Worm (Caenorhabditis elegans): Measurements from ENCODE around the gene hizr-1.

Gene hizr-1

DNA sequence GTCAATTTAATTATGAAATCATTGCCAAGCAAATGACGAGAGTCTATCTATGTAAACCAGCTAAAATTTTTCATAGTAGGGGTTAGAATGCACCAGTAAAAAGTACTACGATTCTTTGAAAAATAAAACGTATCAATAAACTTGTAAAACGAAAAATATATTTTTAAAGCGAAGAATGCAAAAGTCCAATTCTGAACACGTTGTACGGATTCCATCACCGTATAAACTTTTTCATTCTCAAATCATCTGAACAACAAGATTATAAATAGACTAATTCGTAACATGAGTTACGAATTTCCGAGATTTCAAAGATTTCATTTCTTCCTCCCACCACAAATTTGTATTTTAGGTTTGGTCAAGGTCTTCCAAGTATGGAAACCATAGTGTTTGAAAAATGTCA, 1.3 kb upstream of the hizr-1 start, which contains the start of gene nlp-57:
TSS of gene nlp-57 (plus strand) at position 301 of the 400 bp plus-strand sequence.
- TF ChIP-seq aly-2 (tag; optimal IDR thresholded peaks at IDR 0.05) (no peak), egl-5 (tag; optimal IDR thresholded peaks at IDR 0.05) (no peak), fkh-2 (tag; optimal IDR thresholded peaks at IDR 0.05) (no peak), unc-39 (tag; optimal IDR thresholded peaks at IDR 0.05) (no peak), fkh-10 (GFP tag; optimal IDR thresholded peaks at IDR 0.05) (no peak), ama-1 (optimal IDR thresholded peaks at IDR 0.05) (no peak), mdl-1 (tag; optimal IDR thresholded peaks at IDR 0.05) (no peak), R02D3.7 (tag; optimal IDR thresholded peaks at IDR 0.05) (no peak), lsy-12 (tag; optimal IDR thresholded peaks at IDR 0.05) (no peak), daf-12 (tag; optimal IDR thresholded peaks at IDR 0.05) (no peak), ceh-9 (tag; optimal IDR thresholded peaks at IDR 0.05) (no peak), ztf-11 (tag; optimal IDR thresholded peaks at IDR 0.05) (no peak), eor-1 (tag; optimal IDR thresholded peaks at IDR 0.05) (no peak), tbx-2 (tag; optimal IDR thresholded peaks at IDR 0.05) (no peak)

DNA sequence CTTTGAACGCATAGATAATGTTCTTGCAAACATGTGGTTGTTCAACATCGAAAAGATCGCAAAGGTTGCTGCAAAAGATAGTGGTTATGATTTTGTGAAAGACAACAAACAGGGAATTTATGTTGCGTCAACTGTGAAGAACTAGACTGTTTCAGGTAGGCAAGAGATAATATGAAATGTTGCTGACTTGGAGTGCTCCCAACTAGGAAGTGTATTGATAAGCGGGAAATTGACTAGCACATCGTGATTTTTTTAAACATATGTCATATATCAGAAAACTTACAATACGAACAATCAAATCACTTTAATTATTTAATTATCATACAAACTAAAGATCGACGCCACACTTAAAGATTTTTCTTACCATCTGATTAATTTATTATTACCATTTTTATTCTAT, 5.1 kb downstream of the hizr-1 start:
- TF ChIP-seq pqm-1 (tag; optimal IDR thresholded peaks at IDR 0.05) = peak; percentile 19
- no peak for TF ChIP-seq ZK546.5 (tag; optimal IDR thresholded peaks at IDR 0.05)
- TF ChIP-seq elt-2 (tag; optimal IDR thresholded peaks at IDR 0.05) = peak; percentile 66

DNA sequence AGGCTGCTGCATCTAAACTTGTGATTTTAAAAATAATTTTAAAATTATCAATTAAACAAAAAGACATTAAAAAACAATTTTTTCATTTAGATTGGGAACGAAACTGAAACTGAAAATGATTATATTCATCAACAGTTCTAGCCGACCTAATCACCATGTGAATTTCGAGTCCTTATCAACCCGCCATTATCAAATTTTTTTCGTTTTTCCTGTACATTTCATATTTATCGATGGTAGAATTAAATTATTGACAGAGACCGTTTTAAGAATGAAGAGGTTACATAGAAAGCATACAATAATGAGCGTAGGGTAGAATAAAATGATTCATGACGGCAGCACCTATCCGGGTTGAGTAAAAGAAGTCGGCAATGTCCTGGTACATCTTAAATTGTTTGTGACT, 6.2 kb downstream of the hizr-1 start, which contains the start of gene asm-2:
TSS of gene asm-2 (minus strand) at position 12 of the 400 bp plus-strand sequence.
- no peak for TF ChIP-seq fkh-10 (GFP tag; optimal IDR thresholded peaks at IDR 0.05)
- no peak for TF ChIP-seq elt-3 (tag; optimal IDR thresholded peaks at IDR 0.05)
- no peak for TF ChIP-seq fos-1 (tag; optimal IDR thresholded peaks at IDR 0.05)
- TF ChIP-seq lin-15B (tag; optimal IDR thresholded peaks at IDR 0.05) = no peak
- no peak for TF ChIP-seq nhr-23 (tag; optimal IDR thresholded peaks at IDR 0.05)
- TF ChIP-seq unc-39 (tag; optimal IDR thresholded peaks at IDR 0.05) = no peak
- TF ChIP-seq pqm-1 (tag; optimal IDR thresholded peaks at IDR 0.05) = peak; percentile 89
- no peak for TF ChIP-seq nhr-77 (tag; optimal IDR thresholded peaks at IDR 0.05)
- TF ChIP-seq ceh-9 (tag; optimal IDR thresholded peaks at IDR 0.05) = no peak
- peak; percentile 91 for TF ChIP-seq elt-2 (tag; optimal IDR thresholded peaks at IDR 0.05)
- TF ChIP-seq nhr-11 (tag; optimal IDR thresholded peaks at IDR 0.05) = no peak
- TF ChIP-seq ceh-16 (tag; optimal IDR thresholded peaks at IDR 0.05) = no peak
- TF ChIP-seq egl-5 (tag; optimal IDR thresholded peaks at IDR 0.05) = no peak

DNA sequence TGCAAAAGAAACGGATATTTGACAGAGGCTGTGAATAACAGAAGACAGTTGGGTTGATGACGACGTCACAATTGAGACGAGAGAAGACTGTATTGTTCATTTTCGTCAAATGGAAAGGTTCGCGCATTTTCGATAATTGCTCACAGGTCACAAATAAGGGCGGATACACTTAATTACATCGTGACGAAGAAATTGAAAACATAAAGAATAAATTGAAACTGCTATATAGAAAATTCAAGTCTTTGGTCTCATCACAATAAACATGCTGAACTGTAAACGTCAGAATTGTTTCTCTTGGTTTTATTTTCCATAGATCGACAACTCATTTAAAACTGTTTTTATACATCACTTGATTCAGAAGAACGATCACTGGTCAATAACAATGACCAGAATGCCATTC, 8.7 kb downstream of the hizr-1 start, which contains the start of gene ZK455.5:
TSS of gene ZK455.5 (minus strand) at position 101 of the 400 bp plus-strand sequence.
- TF ChIP-seq nhr-28 (tag; optimal IDR thresholded peaks at IDR 0.05) (no peak), ama-1 (optimal IDR thresholded peaks at IDR 0.05) (no peak), ceh-9 (tag; optimal IDR thresholded peaks at IDR 0.05) (no peak), nhr-77 (tag; optimal IDR thresholded peaks at IDR 0.05) (no peak), lin-15B (tag; optimal IDR thresholded peaks at IDR 0.05) (no peak), ceh-28 (tag; optimal IDR thresholded peaks at IDR 0.05) (no peak), aly-2 (tag; optimal IDR thresholded peaks at IDR 0.05) (no peak), fkh-10 (GFP tag; optimal IDR thresholded peaks at IDR 0.05) (no peak), egl-27 (tag; optimal IDR thresholded peaks at IDR 0.05) (no peak), eor-1 (tag; optimal IDR thresholded peaks at IDR 0.05) (no peak), hmg-11 (tag; optimal IDR thresholded peaks at IDR 0.05) (no peak), daf-12 (tag; optimal IDR thresholded peaks at IDR 0.05) (no peak), elt-1 (tag; optimal IDR thresholded peaks at IDR 0.05) (no peak), ztf-4 (tag; optimal IDR thresholded peaks at IDR 0.05) (no peak), nhr-11 (tag; optimal IDR thresholded peaks at IDR 0.05) (no peak), unc-39 (tag; optimal IDR thresholded peaks at IDR 0.05) (no peak), sea-2 (GFP tag; optimal IDR thresholded peaks at IDR 0.05) (no peak), nhr-67 (tag; optimal IDR thresholded peaks at IDR 0.05) (no peak), R02D3.7 (tag; optimal IDR thresholded peaks at IDR 0.05) (no peak), tbx-2 (tag; optimal IDR thresholded peaks at IDR 0.05) (no peak)

DNA sequence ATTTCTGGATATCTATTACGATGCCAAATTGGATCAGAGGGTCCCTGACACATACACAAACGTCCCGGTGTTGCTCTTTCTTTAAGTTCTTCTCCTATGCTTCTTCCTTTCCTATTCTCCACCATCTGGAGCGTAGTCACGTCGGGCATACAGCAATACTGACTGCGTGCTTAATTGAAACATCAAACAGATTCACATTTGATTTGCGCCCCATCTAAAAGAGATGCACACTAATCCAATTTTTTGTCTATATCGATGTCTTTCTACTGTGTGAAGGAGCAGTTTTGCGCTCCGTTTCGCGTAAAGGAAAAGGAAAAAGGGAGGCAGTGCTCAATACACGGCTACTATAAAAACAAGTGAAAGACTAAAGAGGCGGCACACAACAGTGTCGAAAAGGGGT, 10.6 kb downstream of the hizr-1 start:
- TF ChIP-seq nhr-12 (tag; optimal IDR thresholded peaks at IDR 0.05) (no peak), nhr-23 (tag; optimal IDR thresholded peaks at IDR 0.05) (no peak), ceh-9 (tag; optimal IDR thresholded peaks at IDR 0.05) (no peak), pqm-1 (tag; optimal IDR thresholded peaks at IDR 0.05) (no peak), daf-12 (tag; optimal IDR thresholded peaks at IDR 0.05) (no peak), elt-1 (tag; optimal IDR thresholded peaks at IDR 0.05) (no peak)

Measured in whole organism, L3 larva.